Worm (Caenorhabditis elegans) whole organism, late embryonic: ENCODE results near the gene M02B7.7.

Experiments used
- ama-1 ChIP-seq: fragments of 150-350 bp; optimal IDR thresholded peaks from 2 replicates; lab custom pipeline; 2014
- ceh-6 ChIP-seq: fragments of 200-800 bp; sonication (Bioruptor generic); optimal IDR thresholded peaks from 2 replicates; lab custom pipeline; 2018; ENCODE audit warnings: mild to moderate bottlenecking, missing genetic modification characterization, missing compliant biosample characterization
- gmeb-2 ChIP-seq: sonication (generic microtip); optimal IDR thresholded peaks from 2 replicates; lab custom pipeline; 2016; ENCODE audit warnings: missing genetic modification characterization, inconsistent platforms, missing compliant biosample characterization
- npax-4 ChIP-seq: sonication (generic microtip); optimal IDR thresholded peaks from 2 replicates; lab custom pipeline; 2016; ENCODE audit warnings: missing genetic modification characterization, missing compliant biosample characterization
- pat-9 ChIP-seq: fragments of 200-800 bp; sonication (Bioruptor generic); optimal IDR thresholded peaks from 2 replicates; lab custom pipeline; 2018; ENCODE audit warnings: mild to moderate bottlenecking, missing genetic modification characterization, moderate library complexity, missing compliant biosample characterization
- pha-4 ChIP-seq: fragments of 150-350 bp; optimal IDR thresholded peaks from 2 replicates; lab custom pipeline; 2018; ENCODE audit warnings: missing biosample characterization, missing genetic modification reagents, missing genetic modification characterization
- rnt-1 ChIP-seq: sonication (generic microtip); optimal IDR thresholded peaks from 2 replicates; lab custom pipeline; 2016; ENCODE audit warnings: missing genetic modification characterization, missing compliant biosample characterization
- unc-3 ChIP-seq, 2 experiments: fragments of 200-800 bp in 1 of 2; sonication (Bioruptor generic) in 1 of 2; sonication (generic microtip) in 1 of 2; conservative IDR thresholded peaks in 1 of 2; optimal IDR thresholded peaks in 1 of 2; 2 replicates each; pipeline versions ENCODE4 v1.3.6 to Lab custom; 2016 to 2022; ENCODE audit warnings: missing compliant biosample characterization in 2 of 2, missing genetic modification characterization in 2 of 2, missing genetic modification reagents in 1 of 2

ce11 chrIV:3847489-3847888, 40.5 kb upstream of the M02B7.7 start:
- no peak for TF ChIP-seq pha-4 (tag; lab: Kevin White, UChicago)
- no peak for TF ChIP-seq ama-1 (lab: Kevin White, UChicago)
- no peak for TF ChIP-seq npax-4 (tag; lab: Kevin White, UChicago)
- TF ChIP-seq gmeb-2 (tag; lab: Kevin White, UChicago) = no peak
- TF ChIP-seq pat-9 (tag; lab: Kevin White, UChicago) = no peak
- TF ChIP-seq ceh-6 = no peak
- TF ChIP-seq unc-3 (GFP tag; conservative IDR thresholded peaks at IDR 0.05; lab: Robert Waterston, UW) = no peak
- no peak for TF ChIP-seq unc-3 (tag; optimal IDR thresholded peaks at IDR 0.05; lab: Kevin White, UChicago)
- no peak for TF ChIP-seq rnt-1 (tag; lab: Kevin White, UChicago)
